Fruit fly (Drosophila melanogaster) Kc167 (cell line): ENCODE data around the gene qtc.

Experiments
- Myc ChIP-seq: fragments of >200 bp; optimal IDR thresholded peaks from 2 replicates; lab custom pipeline; 2017; ENCODE audit warnings: missing external identifiers
- Sin3A ChIP-seq: fragments of >200 bp; optimal IDR thresholded peaks from 2 replicates; lab custom pipeline; 2018; ENCODE audit warnings: missing external identifiers
- h ChIP-seq: fragments of >200 bp; optimal IDR thresholded peaks from 3 replicates; lab custom pipeline; 2018; ENCODE audit warnings: missing external identifiers
- insv ChIP-seq: fragments of >200 bp; optimal IDR thresholded peaks from 3 replicates; lab custom pipeline; 2018; ENCODE audit warnings: missing external identifiers
- psq ChIP-seq: fragments of >200 bp; optimal IDR thresholded peaks from 2 replicates; lab custom pipeline; 2017; ENCODE audit warnings: missing external identifiers

DNA sequence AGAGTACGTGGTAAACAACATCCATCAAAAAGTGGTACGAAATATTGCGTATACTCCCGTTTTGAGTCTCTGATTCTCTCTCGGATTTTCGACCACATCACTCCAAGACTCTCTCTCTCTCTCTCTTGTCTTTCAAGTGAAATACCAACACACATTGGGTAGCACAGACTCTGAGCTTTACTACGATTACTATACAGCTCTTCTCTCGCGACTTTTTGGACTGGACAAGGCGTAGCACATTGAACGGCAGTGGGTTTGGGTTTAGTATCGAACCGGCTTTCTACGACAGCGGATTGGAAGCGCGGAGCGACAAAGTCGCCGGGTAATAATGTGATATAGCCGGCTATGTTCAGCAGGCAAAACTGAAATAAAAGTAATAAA, 47.6 kb downstream of the qtc start:
- TF ChIP-seq Sin3A (no peak), Myc (lab: Kevin White, UChicago) (no peak), psq (lab: Kevin White, UChicago) (no peak), insv (lab: Kevin White, UChicago) (no peak), h (lab: Kevin White, UChicago) (no peak)
